Fruit fly (Drosophila melanogaster) whole organism, embryonic: ENCODE results near the gene CG43938.
A peak's percentile ranks its signal among the peaks of the same experiment; 100 is the strongest.

Source experiments
- Adf1 ChIP-seq: fragments of 200-800 bp; sonication (Bioruptor generic); IDR thresholded peaks from 2 replicates; pipeline ENCODE4 v1.3.6; 2022; ENCODE audit warnings: missing biosample characterization, missing genetic modification characterization
- Bdp1 ChIP-seq: fragments of 200-800 bp; sonication (Bioruptor generic); optimal IDR thresholded peaks from 3 replicates; lab custom pipeline; 2016; ENCODE audit warnings: missing biosample characterization, missing genetic modification characterization
- CG1024 ChIP-seq: fragments of 200-800 bp; sonication (Bioruptor generic); IDR thresholded peaks from 2 replicates; pipeline ENCODE4 v1.3.6; 2022; ENCODE audit warnings: missing biosample characterization, missing genetic modification characterization
- CG11695 ChIP-seq: fragments of 200-800 bp; sonication (Bioruptor generic); IDR thresholded peaks from 3 replicates; pipeline ENCODE4 v1.3.6; 2022; ENCODE audit warnings: missing biosample characterization, missing genetic modification characterization
- CG12155 ChIP-seq: fragments of 200-800 bp; sonication (Bioruptor generic); optimal IDR thresholded peaks from 3 replicates; lab custom pipeline; 2016; ENCODE audit warnings: missing biosample characterization, missing genetic modification characterization
- CG12391 ChIP-seq: fragments of 200-800 bp; sonication (Bioruptor generic); optimal IDR thresholded peaks from 3 replicates; lab custom pipeline; 2018; ENCODE audit warnings: missing biosample characterization, mild to moderate bottlenecking, missing genetic modification characterization, moderate library complexity
- CG14860 ChIP-seq: fragments of 200-800 bp; sonication (Bioruptor generic); IDR thresholded peaks from 3 replicates; pipeline ENCODE4 v1.3.6; 2022; ENCODE audit warnings: missing biosample characterization, missing genetic modification characterization; ENCODE audit not compliant: partially characterized antibody
- CG2116 ChIP-seq: fragments of 200-800 bp; sonication (Bioruptor generic); optimal IDR thresholded peaks from 3 replicates; lab custom pipeline; 2018; ENCODE audit warnings: missing biosample characterization, mild to moderate bottlenecking, missing genetic modification characterization
- CG2120 ChIP-seq: fragments of 200-800 bp; sonication (Bioruptor generic); optimal IDR thresholded peaks from 3 replicates; lab custom pipeline; 2016; ENCODE audit warnings: missing biosample characterization, missing genetic modification characterization
- CG4360 ChIP-seq: fragments of 200-800 bp; sonication (Bioruptor generic); IDR thresholded peaks from 2 replicates; pipeline ENCODE4 v1.3.6; 2022; ENCODE audit warnings: missing biosample characterization, missing genetic modification characterization
- CG5180 ChIP-seq: fragments of 200-800 bp; sonication (Bioruptor generic); optimal IDR thresholded peaks from 3 replicates; lab custom pipeline; 2017; ENCODE audit warnings: missing biosample characterization, missing genetic modification characterization, mild to moderate bottlenecking, moderate library complexity, missing genetic modification reagents
- CG6791 ChIP-seq: fragments of 200-800 bp; sonication (Bioruptor generic); IDR thresholded peaks from 3 replicates; pipeline ENCODE4 v1.3.6; 2022; ENCODE audit warnings: missing biosample characterization, missing genetic modification characterization; ENCODE audit not compliant: partially characterized antibody
- CG8290 ChIP-seq, 3 experiments: fragments of 200-800 bp; sonication (Bioruptor generic); optimal IDR thresholded peaks; 2 replicates each; lab custom pipeline; 2016 to 2019; ENCODE audit warnings: missing biosample characterization in 3 of 3, missing genetic modification characterization in 3 of 3, mild to moderate bottlenecking in 2 of 3, moderate library complexity in 1 of 3
- CG9876 ChIP-seq: fragments of 200-800 bp; sonication (Bioruptor generic); optimal IDR thresholded peaks from 2 replicates; lab custom pipeline; 2016; ENCODE audit warnings: missing biosample characterization, missing genetic modification characterization
- CHES-1-like ChIP-seq: fragments of 200-800 bp; sonication (Bioruptor generic); optimal IDR thresholded peaks from 2 replicates; lab custom pipeline; 2016; ENCODE audit warnings: missing biosample characterization, missing genetic modification characterization
- CoRest ChIP-seq: fragments of 200-800 bp; sonication (Bioruptor generic); optimal IDR thresholded peaks from 3 replicates; lab custom pipeline; 2018; ENCODE audit warnings: missing biosample characterization, mild to moderate bottlenecking, missing genetic modification characterization, moderate library complexity
- Dip3 ChIP-seq: fragments of 200-800 bp; sonication (Bioruptor generic); optimal IDR thresholded peaks from 3 replicates; lab custom pipeline; 2016; ENCODE audit warnings: missing biosample characterization, missing genetic modification characterization
- Dll ChIP-seq: fragments of 200-800 bp; sonication (Bioruptor generic); IDR thresholded peaks from 4 replicates; pipeline ENCODE4 v1.3.6; 2022; ENCODE audit warnings: missing biosample characterization, missing genetic modification characterization; ENCODE audit not compliant: partially characterized antibody
- Doc2 ChIP-seq: fragments of 200-800 bp; sonication (Bioruptor generic); IDR thresholded peaks from 2 replicates; pipeline ENCODE4 v1.3.6; 2022; ENCODE audit warnings: missing biosample characterization, missing genetic modification characterization
- ERR ChIP-seq: fragments of 200-800 bp; sonication (Bioruptor generic); optimal IDR thresholded peaks from 2 replicates; lab custom pipeline; 2016; ENCODE audit warnings: missing biosample characterization, missing genetic modification characterization
- MBD-R2 ChIP-seq: fragments of 200-800 bp; sonication (Bioruptor generic); IDR thresholded peaks from 2 replicates; pipeline ENCODE4 v1.3.6; 2022; ENCODE audit warnings: missing biosample characterization, missing genetic modification characterization
- Myb ChIP-seq: fragments of 200-800 bp; sonication (Bioruptor generic); optimal IDR thresholded peaks from 2 replicates; lab custom pipeline; 2016; ENCODE audit warnings: missing biosample characterization, missing genetic modification characterization
- NC2β ChIP-seq: fragments of 200-800 bp; sonication (Bioruptor generic); optimal IDR thresholded peaks from 2 replicates; lab custom pipeline; 2016; ENCODE audit warnings: missing biosample characterization, missing genetic modification characterization
- Opbp ChIP-seq: fragments of 200-800 bp; sonication (Bioruptor generic); IDR thresholded peaks from 3 replicates; pipeline ENCODE4 v1.3.6; 2022; ENCODE audit warnings: missing biosample characterization, missing genetic modification characterization; ENCODE audit not compliant: partially characterized antibody
- Sin3A ChIP-seq: fragments of >200 bp; optimal IDR thresholded peaks from 2 replicates; lab custom pipeline; 2018
- TFAM ChIP-seq: fragments of 200-800 bp; sonication (Bioruptor generic); optimal IDR thresholded peaks from 2 replicates; lab custom pipeline; 2017; ENCODE audit warnings: missing biosample characterization, missing genetic modification characterization, inconsistent platforms
- YL-1 ChIP-seq: fragments of 200-800 bp; sonication (Bioruptor generic); optimal IDR thresholded peaks from 3 replicates; lab custom pipeline; 2017; ENCODE audit warnings: missing biosample characterization, mild to moderate bottlenecking, missing genetic modification characterization
- ap ChIP-seq: fragments of 200-800 bp; sonication (Bioruptor generic); IDR thresholded peaks from 2 replicates; pipeline ENCODE4 v1.3.6; 2022; ENCODE audit warnings: missing biosample characterization, missing genetic modification characterization
- bab2 ChIP-seq: fragments of 200-800 bp; sonication (Bioruptor generic); optimal IDR thresholded peaks from 2 replicates; lab custom pipeline; 2016; ENCODE audit warnings: missing biosample characterization, missing genetic modification characterization
- chinmo ChIP-seq: fragments of 200-800 bp; sonication (Bioruptor generic); IDR thresholded peaks from 4 replicates; pipeline ENCODE4 v1.3.6; 2022; ENCODE audit warnings: missing biosample characterization, missing genetic modification characterization; ENCODE audit not compliant: partially characterized antibody
- chn ChIP-seq: fragments of 200-800 bp; sonication (Bioruptor generic); optimal IDR thresholded peaks from 2 replicates; lab custom pipeline; 2016; ENCODE audit warnings: missing biosample characterization, missing genetic modification characterization
- ci ChIP-seq: fragments of 200-800 bp; sonication (Bioruptor generic); IDR thresholded peaks from 3 replicates; pipeline ENCODE4 v1.3.6; 2022; ENCODE audit warnings: missing biosample characterization, missing genetic modification characterization
- crp ChIP-seq, 2 experiments: fragments of 200-800 bp; sonication (Bioruptor generic); optimal IDR thresholded peaks; 2 replicates in 1 of 2; 3 replicates in 1 of 2; lab custom pipeline; 2017; ENCODE audit warnings: missing biosample characterization in 2 of 2, missing genetic modification characterization in 2 of 2, mild to moderate bottlenecking in 1 of 2, moderate library complexity in 1 of 2
- dm ChIP-seq: fragments of 200-800 bp; sonication (Bioruptor generic); optimal IDR thresholded peaks from 3 replicates; lab custom pipeline; 2016; ENCODE audit warnings: missing biosample characterization, missing genetic modification characterization
- dysf ChIP-seq: fragments of 200-800 bp; sonication (Bioruptor generic); IDR thresholded peaks from 3 replicates; pipeline ENCODE4 v1.3.6; 2022; ENCODE audit warnings: missing biosample characterization, missing genetic modification characterization
- fd64A ChIP-seq: fragments of 200-800 bp; sonication (Bioruptor generic); optimal IDR thresholded peaks from 3 replicates; lab custom pipeline; 2018; ENCODE audit warnings: missing biosample characterization, mild to moderate bottlenecking, missing genetic modification characterization
- gfzf ChIP-seq: fragments of 200-800 bp; sonication (Bioruptor generic); optimal IDR thresholded peaks from 2 replicates; lab custom pipeline; 2016; ENCODE audit warnings: missing biosample characterization, mild to moderate bottlenecking, missing genetic modification characterization, moderate library complexity
- gro ChIP-seq: fragments of 200-800 bp; sonication (Bioruptor generic); optimal IDR thresholded peaks from 2 replicates; lab custom pipeline; 2016; ENCODE audit warnings: missing biosample characterization, missing genetic modification characterization
- hbn ChIP-seq: fragments of 200-800 bp; sonication (Bioruptor generic); IDR thresholded peaks from 2 replicates; pipeline ENCODE4 v1.3.6; 2022; ENCODE audit warnings: missing biosample characterization, missing genetic modification characterization; ENCODE audit not compliant: partially characterized antibody
- her ChIP-seq: fragments of 200-800 bp; sonication (Bioruptor generic); optimal IDR thresholded peaks from 2 replicates; lab custom pipeline; 2016; ENCODE audit warnings: missing biosample characterization, missing genetic modification characterization
- maf-S ChIP-seq: fragments of 200-800 bp; sonication (Bioruptor generic); optimal IDR thresholded peaks from 2 replicates; lab custom pipeline; 2016; ENCODE audit warnings: missing biosample characterization, missing genetic modification characterization
- nmo ChIP-seq: fragments of 200-800 bp; sonication (Bioruptor generic); optimal IDR thresholded peaks from 2 replicates; lab custom pipeline; 2018; ENCODE audit warnings: missing biosample characterization, mild to moderate bottlenecking, missing genetic modification characterization, moderate library complexity
- pita ChIP-seq: fragments of 200-800 bp; sonication (Bioruptor generic); optimal IDR thresholded peaks from 2 replicates; lab custom pipeline; 2017; ENCODE audit warnings: missing biosample characterization, mild to moderate bottlenecking, missing genetic modification characterization
- row ChIP-seq: fragments of 200-800 bp; sonication (Bioruptor generic); IDR thresholded peaks from 3 replicates; pipeline ENCODE4 v1.3.6; 2022; ENCODE audit warnings: missing biosample characterization, missing genetic modification characterization
- shn ChIP-seq: fragments of 200-800 bp; sonication (Bioruptor generic); optimal IDR thresholded peaks from 3 replicates; lab custom pipeline; 2016; ENCODE audit warnings: missing biosample characterization, missing genetic modification characterization
- sisA ChIP-seq: fragments of 200-800 bp; sonication (Bioruptor generic); IDR thresholded peaks from 2 replicates; pipeline ENCODE4 v1.3.6; 2022; ENCODE audit warnings: missing biosample characterization, missing genetic modification characterization
- tll ChIP-seq, 2 experiments: fragments of 200-800 bp in 1 of 2; fragments of >200 bp in 1 of 2; sonication (Bioruptor generic) in 1 of 2; optimal IDR thresholded peaks; 2 replicates each; lab custom pipeline; 2017 to 2019; ENCODE audit warnings: missing biosample characterization in 2 of 2, missing genetic modification characterization in 2 of 2, mild to moderate bottlenecking in 1 of 2, moderate library complexity in 1 of 2
- twi ChIP-seq: fragments of 200-800 bp; optimal IDR thresholded peaks from 2 replicates; lab custom pipeline; 2019; ENCODE audit warnings: missing biosample characterization, mild to moderate bottlenecking, missing genetic modification characterization, moderate library complexity
- zfh1 ChIP-seq: fragments of 200-800 bp; sonication (Bioruptor generic); IDR thresholded peaks from 3 replicates; pipeline ENCODE4 v1.3.6; 2022; ENCODE audit warnings: missing biosample characterization, missing genetic modification characterization
- zfh2 ChIP-seq: fragments of 200-800 bp; sonication (Bioruptor generic); optimal IDR thresholded peaks from 2 replicates; lab custom pipeline; 2016; ENCODE audit warnings: missing biosample characterization, missing genetic modification characterization

Gene CG43938

dm6 chr3L:21135850-21136249 lies 14.4 kb downstream of the CG43938 start (continued):
- no peak for TF ChIP-seq CG4360 (GFP tag; lab: Robert Waterston, UW)
- TF ChIP-seq fd64A (GFP tag; lab: Kevin White, UChicago) = no peak
- TF ChIP-seq MBD-R2 (GFP tag; lab: Robert Waterston, UW) = peak; percentile 72
- TF ChIP-seq CG12391 (tag; lab: Kevin White, UChicago) = peak; percentile 37
- TF ChIP-seq chn (GFP tag; lab: Kevin White, UChicago) = peak; percentile 18
- TF ChIP-seq bab2 (GFP tag; lab: Kevin White, UChicago) = peak; percentile 4
- TF ChIP-seq YL-1 = peak; percentile 87
- no peak for TF ChIP-seq shn
- TF ChIP-seq CG6791 (GFP tag; lab: Robert Waterston, UW) = peak; percentile 98
- TF ChIP-seq CG1024 = no peak
- peak; percentile 58 for TF ChIP-seq CHES-1-like
- TF ChIP-seq chinmo (GFP tag; lab: Robert Waterston, UW) = peak; percentile 94
- TF ChIP-seq Myb (GFP tag; lab: Kevin White, UChicago) = peak; percentile 79
- TF ChIP-seq gfzf (GFP tag; lab: Kevin White, UChicago) = peak; percentile 62
- peak; percentile 51 for TF ChIP-seq nmo (GFP tag; lab: Kevin White, UChicago)
- peak; percentile 52; the same call in 1 of the 3 replicates for TF ChIP-seq ci (GFP tag; lab: Robert Waterston, UW)
- peak; percentile 44 for TF ChIP-seq CoRest (tag; lab: Kevin White, UChicago)
- TF ChIP-seq NC2β (GFP tag; lab: Kevin White, UChicago) = peak; percentile 7
- peak; percentile 92 for TF ChIP-seq CG14860 (GFP tag; lab: Robert Waterston, UW)
- peak; percentile 87 for TF ChIP-seq Dll (GFP tag; lab: Robert Waterston, UW)
- TF ChIP-seq Adf1 (GFP tag; lab: Robert Waterston, UW) = peak; percentile 56; the same call in 1 of the 2 replicates
- TF ChIP-seq twi (tag; lab: Kevin White, UChicago) = peak; percentile 19
- TF ChIP-seq Opbp (GFP tag; lab: Robert Waterston, UW) = peak; percentile 96
- TF ChIP-seq Dip3 = peak; percentile 17
- TF ChIP-seq maf-S (GFP tag; lab: Kevin White, UChicago) = peak; percentile 36
- peak; percentile 96 for TF ChIP-seq dm
- TF ChIP-seq sisA = no peak
- peak; percentile 26 for TF ChIP-seq CG8290 (GFP tag; optimal IDR thresholded peaks at IDR 0.05; lab: Kevin White, UChicago)
- peak in 1 of 2 experiments; percentile 80 for TF ChIP-seq CG8290 (tag; optimal IDR thresholded peaks at IDR 0.05; lab: Kevin White, UChicago)
- TF ChIP-seq CG12155 = peak; percentile 3
- TF ChIP-seq dysf = no peak
- peak in 1 of 2 experiments; percentile 60 for TF ChIP-seq crp (GFP tag; optimal IDR thresholded peaks at IDR 0.05; lab: Kevin White, UChicago)
- TF ChIP-seq gro (GFP tag; lab: Kevin White, UChicago) = peak; percentile 2
- TF ChIP-seq Sin3A (lab: Kevin White, UChicago) = peak; percentile 38
- peak; percentile 14 for TF ChIP-seq Bdp1 (GFP tag; lab: Kevin White, UChicago)
- no peak for TF ChIP-seq Doc2 (GFP tag; lab: Robert Waterston, UW)
- no peak for TF ChIP-seq ap (GFP tag; lab: Robert Waterston, UW)
- TF ChIP-seq CG2116 (GFP tag; lab: Kevin White, UChicago) = peak; percentile 97
- no peak for TF ChIP-seq CG9876 (GFP tag; lab: Kevin White, UChicago)
- no peak for TF ChIP-seq pita
- 0 out of 3 replicates have a peak, but pooled peaks have one; percentile 12 for TF ChIP-seq CG11695 (GFP tag; lab: Robert Waterston, UW)
- TF ChIP-seq zfh2 (GFP tag; lab: Kevin White, UChicago) = peak; percentile 48
- TF ChIP-seq zfh1 (GFP tag; lab: Robert Waterston, UW) = 0 out of 3 replicates have a peak, but pooled peaks have one; percentile 11
- peak; percentile 89 for TF ChIP-seq hbn (GFP tag; lab: Robert Waterston, UW)
- no peak for TF ChIP-seq tll (GFP tag; optimal IDR thresholded peaks at IDR 0.05; lab: Kevin White, UChicago)
- TF ChIP-seq ERR = peak; percentile 4
- peak; percentile 56 for TF ChIP-seq CG2120 (GFP tag; lab: Kevin White, UChicago)
- TF ChIP-seq CG5180 (GFP tag; lab: Kevin White, UChicago) = peak; percentile 47
- peak; percentile 49 for TF ChIP-seq row (GFP tag; lab: Robert Waterston, UW)
- TF ChIP-seq TFAM (GFP tag; lab: Kevin White, UChicago) = no peak
- TF ChIP-seq her = peak; percentile 29
